Fruit fly (Drosophila melanogaster) S2 (cell line): Measurements from ENCODE around the gene CG42673.

ENCODE experiments used
- CG8478 ChIP-seq: fragments of >200 bp; optimal IDR thresholded peaks from 2 replicates; lab custom pipeline; 2018
- CTCF ChIP-seq, 2 experiments: fragments of >200 bp; optimal IDR thresholded peaks; 2 replicates each; lab custom pipeline; 2018

Gene CG42673

dm6 chr3L:9637812-9638211, 90.8 kb downstream of the CG42673 start, which contains the start of gene CG8329:
CG8329 (plus strand) TSS chr3L:9638112.
- no peak for TF ChIP-seq CTCF (optimal IDR thresholded peaks at IDR 0.05; lab: Kevin White, UChicago)
- no peak for TF ChIP-seq CG8478 (lab: Kevin White, UChicago)

dm6 chr3L:9638971-9639370, 92.0 kb downstream of the CG42673 start, which contains the start of gene CG18179:
CG18179 (plus strand) TSS chr3L:9639271.
- TF ChIP-seq CG8478 (lab: Kevin White, UChicago) (no peak), CTCF (optimal IDR thresholded peaks at IDR 0.05; lab: Kevin White, UChicago) (no peak)

dm6 chr3L:9640713-9641112, 93.7 kb downstream of the CG42673 start, which contains the start of gene CG18180:
CG18180 (plus strand) TSS chr3L:9641013.
- no peak for TF ChIP-seq CG8478 (lab: Kevin White, UChicago)
- no peak for TF ChIP-seq CTCF (optimal IDR thresholded peaks at IDR 0.05; lab: Kevin White, UChicago)

- TF ChIP-seq CTCF (optimal IDR thresholded peaks at IDR 0.05; lab: Kevin White, UChicago) (no peak), CG8478 (lab: Kevin White, UChicago) (no peak)
Measured at dm6 chr3L:9643762-9644161, 96.7 kb downstream of the CG42673 start, which contains the start of gene CNMaR. CNMaR (plus strand) TSS chr3L:9644109.
